Fruit fly (Drosophila melanogaster) whole organism: ENCODE results near the gene CG13841.

Experiments used
- CG8478 ChIP-seq: fragments of >200 bp; optimal IDR thresholded peaks from 2 replicates; lab custom pipeline; 2018; ENCODE audit warnings: inconsistent platforms
- Dll ChIP-seq: fragments of >200 bp; optimal IDR thresholded peaks from 2 replicates; lab custom pipeline; 2017
- EcR ChIP-seq, 2 experiments: fragments of >200 bp; optimal IDR thresholded peaks; 2 replicates each; lab custom pipeline; 2017; ENCODE audit warnings: missing biosample characterization in 2 of 2, missing genetic modification characterization in 2 of 2, missing genetic modification reagents in 2 of 2
- pan ChIP-seq: fragments of >200 bp; optimal IDR thresholded peaks from 2 replicates; lab custom pipeline; 2017
- psq ChIP-seq: fragments of >200 bp; optimal IDR thresholded peaks from 2 replicates; lab custom pipeline; 2017
- usp ChIP-seq: fragments of >200 bp; optimal IDR thresholded peaks from 2 replicates; lab custom pipeline; 2017; ENCODE audit warnings: missing biosample characterization, missing genetic modification characterization, mixed read lengths

The CG13841 gene

dm6 chr3R:22767599-22767998, at the start of gene CG13841:
Gene CG13841 (minus strand): TSS chr3R:22767699.
- TF ChIP-seq EcR (GFP tag; optimal IDR thresholded peaks at IDR 0.05; lab: Kevin White, UChicago) (no peak), CG8478 (lab: Kevin White, UChicago) (no peak), Dll (lab: Kevin White, UChicago) (no peak), pan (lab: Kevin White, UChicago) (no peak), usp (no peak), psq (lab: Kevin White, UChicago) (no peak)

dm6 chr3R:22816437-22817173, 49.1 kb upstream of the CG13841 start:
- no peak for TF ChIP-seq psq (lab: Kevin White, UChicago)
- no peak for TF ChIP-seq CG8478 (lab: Kevin White, UChicago)
- no peak for TF ChIP-seq EcR (GFP tag; optimal IDR thresholded peaks at IDR 0.05; lab: Kevin White, UChicago)
- no peak for TF ChIP-seq Dll (lab: Kevin White, UChicago)
- no peak for TF ChIP-seq usp
- no peak for TF ChIP-seq pan (lab: Kevin White, UChicago)

- TF ChIP-seq CG8478 (lab: Kevin White, UChicago) = no peak
- no peak for TF ChIP-seq pan (lab: Kevin White, UChicago)
- no peak for TF ChIP-seq psq (lab: Kevin White, UChicago)
- TF ChIP-seq Dll (lab: Kevin White, UChicago) = no peak
- no peak for TF ChIP-seq usp
- no peak for TF ChIP-seq EcR (GFP tag; optimal IDR thresholded peaks at IDR 0.05; lab: Kevin White, UChicago)
Observed at dm6 chr3R:22816078-22816436, 48.6 kb upstream of the CG13841 start, which contains the start of gene CG13840. Gene CG13840 (minus strand): TSS chr3R:22816178.

- TF ChIP-seq psq (lab: Kevin White, UChicago) (no peak), EcR (GFP tag; optimal IDR thresholded peaks at IDR 0.05; lab: Kevin White, UChicago) (no peak), pan (lab: Kevin White, UChicago) (no peak), CG8478 (lab: Kevin White, UChicago) (no peak), Dll (lab: Kevin White, UChicago) (no peak)
Observed at dm6 chr3R:22810277-22810676, 42.8 kb upstream of the CG13841 start.

- no peak for TF ChIP-seq Dll (lab: Kevin White, UChicago)
- TF ChIP-seq pan (lab: Kevin White, UChicago) = no peak
- no peak for TF ChIP-seq CG8478 (lab: Kevin White, UChicago)
- TF ChIP-seq EcR (GFP tag; optimal IDR thresholded peaks at IDR 0.05; lab: Kevin White, UChicago) = no peak
- TF ChIP-seq psq (lab: Kevin White, UChicago) = no peak
- TF ChIP-seq usp = no peak
Observed at dm6 chr3R:22807132-22807531, 39.6 kb upstream of the CG13841 start.

DNA sequence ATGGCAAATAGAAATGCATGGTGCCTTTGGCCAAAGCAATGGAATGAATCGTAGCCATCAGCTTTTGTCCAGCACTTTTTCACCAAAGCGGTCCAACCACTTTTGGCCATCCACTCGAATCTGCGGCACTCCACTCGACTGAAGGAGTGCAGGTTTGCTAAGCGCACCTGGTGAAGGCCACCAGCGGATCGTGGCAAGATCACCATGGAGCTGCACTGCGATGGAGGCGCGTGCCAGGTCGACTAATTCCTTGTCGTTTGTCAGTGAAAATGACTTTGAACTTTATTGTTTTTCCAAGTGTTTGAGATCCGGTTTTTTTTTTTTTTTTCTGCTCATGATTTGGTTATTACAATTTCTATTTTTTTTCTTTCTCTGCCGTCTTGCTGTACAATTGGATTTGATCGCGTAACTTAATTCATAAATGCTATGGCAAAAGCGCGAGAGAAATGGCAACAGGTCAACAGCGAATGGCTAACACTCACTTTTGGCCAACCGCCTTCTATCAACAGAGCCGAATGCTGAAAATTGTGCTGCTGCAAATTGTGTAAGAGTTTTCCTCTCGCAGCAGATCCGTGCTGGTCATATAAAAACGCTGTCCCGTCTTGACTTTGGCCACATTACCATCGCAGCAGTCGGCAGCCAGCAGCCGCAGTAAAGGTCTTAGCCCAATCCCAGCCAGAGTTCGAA, 36.3 kb upstream of the CG13841 start, which contains the start of gene CG7031:
TSS of gene CG7031 (plus strand) at position 637 of the 687 bp plus-strand sequence.
- TF ChIP-seq pan (lab: Kevin White, UChicago) = no peak
- TF ChIP-seq usp = no peak
- no peak for TF ChIP-seq Dll (lab: Kevin White, UChicago)
- TF ChIP-seq CG8478 (lab: Kevin White, UChicago) = no peak
- no peak for TF ChIP-seq psq (lab: Kevin White, UChicago)
- TF ChIP-seq EcR (GFP tag; optimal IDR thresholded peaks at IDR 0.05; lab: Kevin White, UChicago) = no peak

- no peak for TF ChIP-seq Dll (lab: Kevin White, UChicago)
Observed at dm6 chr3R:22793953-22794352, 26.5 kb upstream of the CG13841 start.

DNA sequence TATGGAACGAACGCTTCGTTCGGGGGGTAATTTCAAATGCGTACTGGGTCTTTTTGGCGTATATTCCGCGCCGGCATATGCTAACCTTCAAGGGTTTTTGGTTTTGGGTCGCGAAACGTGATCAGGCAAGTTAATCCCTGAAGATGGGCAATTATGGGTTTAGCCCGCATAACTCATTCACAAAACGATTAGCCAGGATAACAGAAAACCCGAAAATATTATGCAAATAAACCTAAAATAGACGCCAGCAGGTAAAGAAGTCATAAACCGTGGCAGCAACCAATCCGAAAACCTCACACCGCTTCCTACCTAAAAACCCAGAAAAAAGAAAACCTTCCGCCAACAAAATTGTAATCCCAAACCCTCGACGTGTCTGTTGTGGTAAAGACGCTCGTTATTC, 21.6 kb upstream of the CG13841 start:
- TF ChIP-seq pan (lab: Kevin White, UChicago) (no peak), psq (lab: Kevin White, UChicago) (no peak), usp (no peak), CG8478 (lab: Kevin White, UChicago) (no peak), Dll (lab: Kevin White, UChicago) (no peak)

DNA sequence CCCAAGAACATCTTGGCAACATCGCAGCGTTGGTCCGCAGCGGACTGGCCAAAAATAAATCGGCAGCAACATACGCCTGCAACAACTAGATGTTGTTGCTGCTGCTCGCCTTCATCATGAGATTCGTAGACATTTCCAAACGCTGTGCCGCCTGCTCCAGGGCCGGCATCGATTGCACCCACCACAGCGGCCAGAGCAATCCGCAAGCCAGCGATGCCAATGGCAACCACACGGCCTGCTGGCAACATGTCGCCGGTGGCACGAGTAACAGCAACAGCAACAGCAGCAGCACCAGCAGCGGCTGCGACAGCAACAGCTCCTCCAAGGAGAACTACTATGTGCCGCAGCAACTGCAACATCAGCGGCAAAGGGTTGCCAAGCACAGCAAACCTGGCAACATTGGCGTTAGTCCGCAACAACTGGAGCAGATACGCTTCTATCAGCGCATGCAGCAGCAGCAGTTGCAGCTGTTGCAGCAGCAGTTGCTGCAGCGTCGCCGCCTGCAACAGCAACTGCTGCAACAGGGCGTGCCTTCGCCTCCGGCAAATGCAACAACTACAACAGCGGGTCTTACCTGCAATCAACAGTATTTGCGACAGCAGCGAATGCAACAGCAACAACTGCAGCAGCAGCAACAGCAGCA, 17.3 kb upstream of the CG13841 start:
- TF ChIP-seq CG8478 (lab: Kevin White, UChicago) (no peak), Dll (lab: Kevin White, UChicago) (no peak), psq (lab: Kevin White, UChicago) (no peak), EcR (GFP tag; optimal IDR thresholded peaks at IDR 0.05; lab: Kevin White, UChicago) (no peak), pan (lab: Kevin White, UChicago) (no peak), usp (no peak)

DNA sequence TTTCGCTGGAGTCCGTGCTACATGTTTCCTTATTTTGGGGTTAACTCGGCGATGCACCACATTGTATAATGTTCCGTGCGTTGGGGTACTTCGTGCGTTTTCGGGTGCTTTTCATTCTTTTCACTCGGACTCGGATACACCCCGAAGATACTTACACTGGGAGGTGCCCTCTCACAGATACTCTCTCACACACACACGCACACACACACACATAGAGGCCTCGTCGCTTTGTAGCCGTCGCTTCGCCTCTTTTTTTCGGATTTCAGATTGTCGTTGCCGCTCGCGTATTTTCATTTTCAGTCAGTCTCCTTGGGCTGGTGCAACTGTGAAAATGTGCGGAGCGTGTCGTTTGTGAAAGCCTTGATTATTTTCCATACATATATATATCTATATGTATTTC, 13.9 kb upstream of the CG13841 start:
- TF ChIP-seq EcR (GFP tag; optimal IDR thresholded peaks at IDR 0.05; lab: Kevin White, UChicago) (no peak), CG8478 (lab: Kevin White, UChicago) (no peak), usp (no peak), pan (lab: Kevin White, UChicago) (no peak), psq (lab: Kevin White, UChicago) (no peak)

DNA sequence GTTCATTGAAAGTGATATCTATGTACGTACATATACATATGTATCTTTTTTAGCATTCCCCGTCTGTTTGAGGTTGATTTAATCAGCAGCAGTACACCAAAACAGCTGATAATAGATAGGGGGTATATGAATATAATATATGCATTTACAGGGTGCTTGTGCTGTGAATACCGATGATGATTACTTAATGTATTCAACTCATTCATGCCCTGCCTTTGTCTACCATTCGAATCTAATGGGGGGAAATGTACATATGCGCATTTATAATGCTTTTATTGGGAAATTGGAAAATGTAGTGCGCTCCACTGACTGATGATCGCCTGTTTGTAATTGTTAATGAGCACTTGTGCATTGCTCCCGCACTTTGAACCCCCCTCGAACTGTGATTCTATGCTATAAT, 12.6 kb upstream of the CG13841 start:
- TF ChIP-seq CG8478 (lab: Kevin White, UChicago) = no peak

DNA sequence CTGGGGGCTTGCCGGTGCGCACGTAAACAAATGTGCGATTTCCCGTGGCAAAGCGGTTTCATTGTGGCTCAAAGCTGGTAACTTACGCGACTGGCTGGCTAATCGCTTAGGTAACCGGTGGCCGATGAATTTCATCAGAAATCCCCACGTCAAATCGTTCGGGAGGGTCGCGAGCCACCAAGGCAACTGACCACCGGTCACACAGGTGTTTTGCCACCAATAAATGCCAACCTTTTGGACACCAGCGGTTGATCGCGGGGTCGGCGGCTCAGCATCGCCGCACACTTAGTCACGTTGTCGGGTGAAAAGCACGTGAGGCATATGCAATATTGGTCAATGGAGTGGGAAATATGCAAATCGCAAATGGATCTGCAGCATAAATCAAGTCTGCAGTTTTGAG, 9.0 kb upstream of the CG13841 start:
- TF ChIP-seq EcR (GFP tag; optimal IDR thresholded peaks at IDR 0.05; lab: Kevin White, UChicago) = no peak
- TF ChIP-seq usp = no peak
- no peak for TF ChIP-seq pan (lab: Kevin White, UChicago)
- TF ChIP-seq CG8478 (lab: Kevin White, UChicago) = no peak
- TF ChIP-seq Dll (lab: Kevin White, UChicago) = no peak
- TF ChIP-seq psq (lab: Kevin White, UChicago) = no peak
